Worm (Caenorhabditis elegans): ENCODE measurements around the gene elp-1.
A peak's percentile ranks its signal among the peaks of the same experiment; 100 is the strongest.

elp-1 gene

ce11 chrV:20739387-20739786 is 30.6 kb downstream of the elp-1 start:
- TF ChIP-seq cog-1 (tag; optimal IDR thresholded peaks at IDR 0.05) (no peak), ref-1 (GFP tag; conservative IDR thresholded peaks at IDR 0.05) (no peak), tab-1 (GFP tag; IDR thresholded peaks at IDR 0.05) (no peak), klf-2 (GFP tag; conservative IDR thresholded peaks at IDR 0.05) (no peak), ztf-23 (GFP tag; IDR thresholded peaks at IDR 0.05) (no peak), flt-1 (GFP tag; IDR thresholded peaks at IDR 0.05) (no peak), med-1 (GFP tag; optimal IDR thresholded peaks at IDR 0.05; ENCODE audit: insufficient read depth) (no peak), ztf-29 (GFP tag; IDR thresholded peaks at IDR 0.05) (no peak), T22C8.4 (GFP tag; IDR thresholded peaks at IDR 0.05) (no peak)

- TF ChIP-seq ref-1 (GFP tag; conservative IDR thresholded peaks at IDR 0.05) = no peak
- no peak for TF ChIP-seq flt-1 (GFP tag; IDR thresholded peaks at IDR 0.05)
- TF ChIP-seq med-1 (GFP tag; optimal IDR thresholded peaks at IDR 0.05; ENCODE audit: insufficient read depth) = no peak
- TF ChIP-seq klf-2 (GFP tag; conservative IDR thresholded peaks at IDR 0.05) = no peak
- TF ChIP-seq cog-1 (tag; optimal IDR thresholded peaks at IDR 0.05) = no peak
- no peak for TF ChIP-seq ztf-29 (GFP tag; IDR thresholded peaks at IDR 0.05)
- no peak for TF ChIP-seq T22C8.4 (GFP tag; IDR thresholded peaks at IDR 0.05)
- TF ChIP-seq tab-1 (GFP tag; IDR thresholded peaks at IDR 0.05) = no peak
- TF ChIP-seq ztf-23 (GFP tag; IDR thresholded peaks at IDR 0.05) = no peak
Observed at ce11 chrV:20734658-20735057, 35.3 kb downstream of the elp-1 start, which contains the start of gene srxa-6. Gene srxa-6 (plus strand): TSS chrV:20734958.

- TF ChIP-seq ref-1 (GFP tag; conservative IDR thresholded peaks at IDR 0.05) (no peak), cog-1 (tag; optimal IDR thresholded peaks at IDR 0.05) (no peak), med-1 (GFP tag; optimal IDR thresholded peaks at IDR 0.05; ENCODE audit: insufficient read depth) (no peak), tab-1 (GFP tag; IDR thresholded peaks at IDR 0.05) (no peak), klf-2 (GFP tag; conservative IDR thresholded peaks at IDR 0.05) (no peak), ztf-29 (GFP tag; IDR thresholded peaks at IDR 0.05) (no peak), flt-1 (GFP tag; IDR thresholded peaks at IDR 0.05) (no peak), ztf-23 (GFP tag; IDR thresholded peaks at IDR 0.05) (no peak), T22C8.4 (GFP tag; IDR thresholded peaks at IDR 0.05) (no peak)
Observed at ce11 chrV:20731787-20732186, 38.2 kb downstream of the elp-1 start, which contains the start of gene srxa-1. Gene srxa-1 (plus strand): TSS chrV:20732087.

ce11 chrV:20728763-20729350 is 41.1 kb downstream of the elp-1 start, which contains the start of gene ipla-3:
Gene ipla-3 (minus strand): TSS chrV:20729272.
- TF ChIP-seq cog-1 (tag; optimal IDR thresholded peaks at IDR 0.05) (peak; percentile 54), ztf-29 (GFP tag; IDR thresholded peaks at IDR 0.05) (no peak)

- TF ChIP-seq cog-1 (tag; optimal IDR thresholded peaks at IDR 0.05) (no peak), tab-1 (GFP tag; IDR thresholded peaks at IDR 0.05) (no peak), klf-2 (GFP tag; conservative IDR thresholded peaks at IDR 0.05) (no peak), ztf-23 (GFP tag; IDR thresholded peaks at IDR 0.05) (no peak), flt-1 (GFP tag; IDR thresholded peaks at IDR 0.05) (no peak), ztf-29 (GFP tag; IDR thresholded peaks at IDR 0.05) (no peak), T22C8.4 (GFP tag; IDR thresholded peaks at IDR 0.05) (no peak), med-1 (GFP tag; optimal IDR thresholded peaks at IDR 0.05; ENCODE audit: insufficient read depth) (no peak), ref-1 (GFP tag; conservative IDR thresholded peaks at IDR 0.05) (no peak)
Observed at ce11 chrV:20727458-20727857, 42.5 kb downstream of the elp-1 start.

ce11 chrV:20722447-20722846 is 47.5 kb downstream of the elp-1 start:
- TF ChIP-seq klf-2 (GFP tag; conservative IDR thresholded peaks at IDR 0.05) (no peak), flt-1 (GFP tag; IDR thresholded peaks at IDR 0.05) (no peak), ztf-23 (GFP tag; IDR thresholded peaks at IDR 0.05) (no peak), T22C8.4 (GFP tag; IDR thresholded peaks at IDR 0.05) (no peak)

ce11 chrV:20721934-20722333 is 48.0 kb downstream of the elp-1 start, which contains the start of gene Y44A6C.2:
Gene Y44A6C.2 (plus strand): TSS chrV:20722234.
- TF ChIP-seq ref-1 (GFP tag; conservative IDR thresholded peaks at IDR 0.05) = no peak
- no peak for TF ChIP-seq med-1 (GFP tag; optimal IDR thresholded peaks at IDR 0.05; ENCODE audit: insufficient read depth)
- no peak for TF ChIP-seq flt-1 (GFP tag; IDR thresholded peaks at IDR 0.05)
- TF ChIP-seq ztf-29 (GFP tag; IDR thresholded peaks at IDR 0.05) = no peak
- no peak for TF ChIP-seq ztf-23 (GFP tag; IDR thresholded peaks at IDR 0.05)
- no peak for TF ChIP-seq klf-2 (GFP tag; conservative IDR thresholded peaks at IDR 0.05)
- TF ChIP-seq tab-1 (GFP tag; IDR thresholded peaks at IDR 0.05) = no peak
- no peak for TF ChIP-seq T22C8.4 (GFP tag; IDR thresholded peaks at IDR 0.05)
- TF ChIP-seq cog-1 (tag; optimal IDR thresholded peaks at IDR 0.05) = no peak

ce11 chrV:20716830-20717441 is 53.0 kb downstream of the elp-1 start:
- no peak for TF ChIP-seq klf-2 (GFP tag; conservative IDR thresholded peaks at IDR 0.05)
- TF ChIP-seq tab-1 (GFP tag; IDR thresholded peaks at IDR 0.05) = no peak
- 0 out of 2 replicates have a peak, but pooled peaks have one; percentile 8 for TF ChIP-seq T22C8.4 (GFP tag; IDR thresholded peaks at IDR 0.05)
- TF ChIP-seq flt-1 (GFP tag; IDR thresholded peaks at IDR 0.05) = no peak
- no peak for TF ChIP-seq ref-1 (GFP tag; conservative IDR thresholded peaks at IDR 0.05)
- peak; percentile 41; the same call in 1 of the 2 replicates for TF ChIP-seq ztf-23 (GFP tag; IDR thresholded peaks at IDR 0.05)
- no peak for TF ChIP-seq ztf-29 (GFP tag; IDR thresholded peaks at IDR 0.05)
- TF ChIP-seq cog-1 (tag; optimal IDR thresholded peaks at IDR 0.05) = no peak
- TF ChIP-seq med-1 (GFP tag; optimal IDR thresholded peaks at IDR 0.05; ENCODE audit: insufficient read depth) = no peak

- TF ChIP-seq klf-2 (GFP tag; conservative IDR thresholded peaks at IDR 0.05) (no peak), flt-1 (GFP tag; IDR thresholded peaks at IDR 0.05) (no peak), ztf-29 (GFP tag; IDR thresholded peaks at IDR 0.05) (no peak), cog-1 (tag; optimal IDR thresholded peaks at IDR 0.05) (no peak), ref-1 (GFP tag; conservative IDR thresholded peaks at IDR 0.05) (no peak)
Observed at ce11 chrV:20716267-20716666, 53.7 kb downstream of the elp-1 start.
